Worm (Caenorhabditis elegans): ENCODE data around the gene F55B11.3.
"Not testable (repeated sequence)": the region's sequence is repeated elsewhere in the genome, so short reads cannot be mapped to it uniquely, and the experiment has no call there.

ce11 chrIV:14427395-14427794 is 2.9 kb downstream of the F55B11.3 start, which contains the start of gene F55B11.5:
- not testable (repeated sequence) for TF ChIP-seq pat-9 (tag; optimal IDR thresholded peaks at IDR 0.05); ref-2 (tag; optimal IDR thresholded peaks at IDR 0.05); dmd-4 (tag; optimal IDR thresholded peaks at IDR 0.05; ENCODE audit: borderline replicate concordance); fkh-10 (GFP tag; optimal IDR thresholded peaks at IDR 0.05); madf-2 (tag; optimal IDR thresholded peaks at IDR 0.05); ama-1 (optimal IDR thresholded peaks at IDR 0.05); C08G9.2 (tag; optimal IDR thresholded peaks at IDR 0.05); lin-11 (tag; optimal IDR thresholded peaks at IDR 0.05)
